Fruit fly (Drosophila melanogaster) whole organism, wandering third instar larva: ENCODE data around the gene U4-U6-60K.
A peak's percentile ranks its signal among the peaks of the same experiment; 100 is the strongest.

Source experiments
- Abd-B ChIP-seq: fragments of >200 bp; optimal IDR thresholded peaks from 2 replicates; lab custom pipeline; 2017; ENCODE audit warnings: missing biosample characterization, missing genetic modification characterization
- CG32264 ChIP-seq: fragments of 200-800 bp; sonication (Bioruptor generic); optimal IDR thresholded peaks from 2 replicates; lab custom pipeline; 2016; ENCODE audit warnings: missing biosample characterization, missing genetic modification characterization
- CG9705 ChIP-seq: fragments of 200-800 bp; sonication (Bioruptor generic); optimal IDR thresholded peaks from 2 replicates; lab custom pipeline; 2018; ENCODE audit warnings: missing biosample characterization, mild to moderate bottlenecking, missing genetic modification characterization
- CrebA ChIP-seq: fragments of 200-800 bp; sonication (Bioruptor generic); optimal IDR thresholded peaks from 2 replicates; lab custom pipeline; 2016; ENCODE audit warnings: missing biosample characterization, mild to moderate bottlenecking, missing genetic modification characterization, borderline replicate concordance
- Dfd ChIP-seq: fragments of >200 bp; optimal IDR thresholded peaks from 2 replicates; lab custom pipeline; 2017; ENCODE audit warnings: missing biosample characterization, missing genetic modification characterization
- Dif ChIP-seq: fragments of 200-275, 200-300 bp; sonication (Bioruptor generic); optimal IDR thresholded peaks from 2 replicates; lab custom pipeline; 2018; ENCODE audit warnings: missing biosample characterization, missing genetic modification characterization; ENCODE audit not compliant: partially characterized antibody
- HLH106 ChIP-seq: fragments of 200-800 bp; optimal IDR thresholded peaks from 3 replicates; lab custom pipeline; 2019; ENCODE audit warnings: missing biosample characterization, mild to moderate bottlenecking, missing genetic modification characterization, moderate library complexity
- Hnf4 ChIP-seq: fragments of 200-800 bp; sonication (Bioruptor generic); optimal IDR thresholded peaks from 2 replicates; lab custom pipeline; 2016; ENCODE audit warnings: missing biosample characterization, mild to moderate bottlenecking, missing genetic modification characterization
- Hr78 ChIP-seq: fragments of >200 bp; optimal IDR thresholded peaks from 2 replicates; lab custom pipeline; 2017; ENCODE audit warnings: missing biosample characterization, missing genetic modification characterization
- Hr83 ChIP-seq: fragments of 200-300 bp; sonication (Bioruptor generic); optimal IDR thresholded peaks from 2 replicates; lab custom pipeline; 2016; ENCODE audit warnings: missing biosample characterization, mild to moderate bottlenecking, missing genetic modification characterization, moderate library complexity; ENCODE audit not compliant: poor library complexity, severe bottlenecking
- Jra ChIP-seq: sonication (Bioruptor generic); optimal IDR thresholded peaks from 2 replicates; lab custom pipeline; 2016; ENCODE audit warnings: missing biosample characterization, missing genetic modification characterization
- Mio ChIP-seq: sonication (Bioruptor generic); optimal IDR thresholded peaks from 2 replicates; lab custom pipeline; 2016; ENCODE audit warnings: missing biosample characterization, missing genetic modification characterization
- N ChIP-seq: fragments of >200 bp; optimal IDR thresholded peaks from 2 replicates; lab custom pipeline; 2018; ENCODE audit warnings: missing biosample characterization, missing external identifiers, missing genetic modification characterization
- Rel ChIP-seq, 2 experiments: fragments of 200-800 bp; sonication (Bioruptor generic) in 1 of 2; optimal IDR thresholded peaks; 2 replicates in 1 of 2; 3 replicates in 1 of 2; lab custom pipeline; 2016 to 2019; ENCODE audit warnings: mild to moderate bottlenecking in 2 of 2, missing biosample characterization in 2 of 2, missing genetic modification characterization in 2 of 2, moderate library complexity in 1 of 2
- Vsx2 ChIP-seq: fragments of 200-300, 225-300 bp; sonication (Bioruptor generic); optimal IDR thresholded peaks from 2 replicates; lab custom pipeline; 2018; ENCODE audit warnings: missing biosample characterization, missing genetic modification characterization; ENCODE audit not compliant: partially characterized antibody
- br ChIP-seq: fragments of 200-800 bp; sonication (Bioruptor generic); optimal IDR thresholded peaks from 2 replicates; lab custom pipeline; 2016; ENCODE audit warnings: missing biosample characterization, missing genetic modification characterization
- brk ChIP-seq: fragments of 200-800 bp; sonication (Bioruptor generic); optimal IDR thresholded peaks from 2 replicates; lab custom pipeline; 2016; ENCODE audit warnings: missing biosample characterization, mild to moderate bottlenecking, missing genetic modification characterization
- dl ChIP-seq, 2 experiments: fragments of 175-275, 200-275 bp in 1 of 2; fragments of 200-275 bp in 1 of 2; sonication (Bioruptor generic); optimal IDR thresholded peaks; lab custom pipeline; 2018; ENCODE audit warnings: mild to moderate bottlenecking in 2 of 2, missing biosample characterization in 2 of 2, missing genetic modification characterization in 2 of 2, moderate library complexity in 2 of 2; ENCODE audit not compliant: partially characterized antibody in 2 of 2, insufficient read depth in 1 of 2
- dmrt93B ChIP-seq: fragments of 200-800 bp; sonication (Bioruptor generic); optimal IDR thresholded peaks from 2 replicates; lab custom pipeline; 2018; ENCODE audit warnings: missing biosample characterization, mild to moderate bottlenecking, missing genetic modification characterization
- fru ChIP-seq: fragments of 200-800 bp; sonication (Bioruptor generic); optimal IDR thresholded peaks from 3 replicates; lab custom pipeline; 2016; ENCODE audit warnings: missing biosample characterization, mild to moderate bottlenecking, missing genetic modification characterization
- jim ChIP-seq: fragments of 175-275, 200-325 bp; sonication (Bioruptor generic); optimal IDR thresholded peaks from 2 replicates; lab custom pipeline; 2016; ENCODE audit warnings: missing biosample characterization, mild to moderate bottlenecking, missing genetic modification characterization
- lola ChIP-seq: fragments of >200 bp; optimal IDR thresholded peaks from 2 replicates; lab custom pipeline; 2017; ENCODE audit warnings: missing biosample characterization, missing genetic modification characterization
- pan ChIP-seq: fragments of >200 bp; optimal IDR thresholded peaks from 2 replicates; lab custom pipeline; 2017
- rgr ChIP-seq: fragments of 200-800 bp; sonication (Bioruptor generic); optimal IDR thresholded peaks from 3 replicates; lab custom pipeline; 2016; ENCODE audit warnings: missing biosample characterization, mild to moderate bottlenecking, missing genetic modification characterization
- sage ChIP-seq: fragments of 200-800 bp; sonication (Bioruptor generic); optimal IDR thresholded peaks from 2 replicates; lab custom pipeline; 2016; ENCODE audit warnings: missing biosample characterization, mild to moderate bottlenecking, missing genetic modification characterization
- sv ChIP-seq: fragments of 200-800 bp; sonication (Bioruptor generic); optimal IDR thresholded peaks from 3 replicates; lab custom pipeline; 2016; ENCODE audit warnings: missing biosample characterization, missing genetic modification characterization
- usp ChIP-seq: fragments of >200 bp; optimal IDR thresholded peaks from 2 replicates; lab custom pipeline; 2017; ENCODE audit warnings: missing biosample characterization, missing genetic modification characterization
- woc ChIP-seq: sonication (Bioruptor generic); optimal IDR thresholded peaks from 2 replicates; lab custom pipeline; 2016; ENCODE audit warnings: missing biosample characterization, mild to moderate bottlenecking, missing genetic modification characterization

Gene U4-U6-60K

dm6 chr3L:17555794-17556193 lies 42.1 kb upstream of the U4-U6-60K start:
- TF ChIP-seq HLH106 (tag; lab: Kevin White, UChicago), result no peak
- no peak for TF ChIP-seq N
- no peak for TF ChIP-seq Jra

DNA sequence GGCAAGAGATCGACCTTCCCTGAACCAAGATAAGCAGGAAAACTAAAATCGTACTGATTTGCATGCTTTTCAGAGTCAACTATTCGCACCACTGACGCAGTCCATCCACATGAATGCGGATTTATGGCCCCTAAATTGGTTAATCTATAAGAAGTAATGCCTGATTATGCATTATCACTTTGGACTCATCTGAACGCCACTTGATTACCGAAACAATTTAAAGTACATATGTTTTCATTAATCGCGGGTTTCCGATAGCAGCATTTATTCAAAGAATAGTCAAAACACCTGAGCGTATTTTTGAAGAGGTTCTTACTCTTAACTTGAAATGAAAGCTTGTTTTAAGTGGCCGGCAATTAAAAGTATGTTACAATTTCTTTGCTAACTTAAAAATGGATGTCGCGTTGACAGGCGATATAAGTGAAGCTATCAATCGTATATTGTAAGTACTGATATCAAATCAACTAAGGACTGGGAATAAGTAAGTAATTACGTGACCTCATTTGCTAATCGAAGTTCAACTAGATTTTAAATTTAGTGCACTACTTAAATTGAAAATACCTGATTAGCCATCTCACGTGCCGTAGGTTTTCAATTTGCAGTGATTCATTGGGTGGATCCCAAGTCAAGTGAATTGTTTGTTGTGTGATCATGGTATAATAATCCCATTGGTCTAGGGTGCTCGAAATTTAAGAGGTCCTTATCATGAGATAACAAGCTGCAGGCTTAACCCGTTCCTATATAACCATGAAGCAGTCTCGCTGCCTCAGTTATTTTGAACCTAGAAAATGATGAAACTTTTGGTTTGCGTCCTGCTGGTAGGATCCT lies 35.6 kb upstream of the U4-U6-60K start, which contains the start of the genes Jon74E and CG7542:
Gene Jon74E, minus strand, starts transcription at position 79 of the 828 bp plus-strand sequence.
Gene CG7542, plus strand, starts transcription at position 778 of the 828 bp plus-strand sequence.
- no peak for TF ChIP-seq dl (GFP tag; optimal IDR thresholded peaks at IDR 0.05; lab: Kevin White, UChicago; ENCODE audit: insufficient read depth in 1 of 2, partially characterized antibody in 2 of 2)
- no peak for TF ChIP-seq lola (GFP tag; lab: Kevin White, UChicago)
- no peak for TF ChIP-seq Hr78 (GFP tag; lab: Kevin White, UChicago)
- no peak for TF ChIP-seq brk (GFP tag; lab: Kevin White, UChicago)
- TF ChIP-seq Mio (GFP tag; lab: Kevin White, UChicago), result no peak
- TF ChIP-seq br (GFP tag; lab: Kevin White, UChicago), result no peak
- TF ChIP-seq Hnf4 (GFP tag; lab: Kevin White, UChicago), result no peak
- no peak for TF ChIP-seq Rel (GFP tag; optimal IDR thresholded peaks at IDR 0.05; lab: Kevin White, UChicago)
- TF ChIP-seq Rel (tag; optimal IDR thresholded peaks at IDR 0.05; lab: Kevin White, UChicago), result no peak
- TF ChIP-seq woc (GFP tag; lab: Kevin White, UChicago), result no peak

- TF ChIP-seq Hr83 (GFP tag; lab: Kevin White, UChicago), result no peak
- no peak for TF ChIP-seq sage (GFP tag; lab: Kevin White, UChicago)
- no peak for TF ChIP-seq Vsx2 (GFP tag; lab: Kevin White, UChicago)
- TF ChIP-seq sv (GFP tag; lab: Kevin White, UChicago), result no peak
Measured at dm6 chr3L:17540004-17540403, 26.3 kb upstream of the U4-U6-60K start.

DNA sequence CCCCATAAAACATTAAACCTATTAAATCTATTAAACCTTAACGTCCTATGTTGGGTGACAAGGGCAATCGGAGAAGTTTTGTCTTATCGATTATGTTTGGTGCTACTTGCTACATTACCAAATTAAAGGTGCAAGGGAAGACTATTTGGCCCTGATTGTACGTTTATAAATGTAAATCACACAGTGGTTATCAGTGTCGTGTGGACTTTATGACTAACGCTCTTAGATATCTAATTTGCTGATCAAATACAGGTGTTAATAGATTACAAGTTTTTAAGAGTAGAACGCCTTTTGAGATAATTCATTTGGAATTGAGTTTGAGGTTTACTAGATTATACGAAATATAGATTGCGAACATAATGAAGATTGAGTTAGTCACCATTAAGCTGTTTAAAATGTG lies 25.2 kb upstream of the U4-U6-60K start:
- TF ChIP-seq Rel (GFP tag; optimal IDR thresholded peaks at IDR 0.05; lab: Kevin White, UChicago) (no peak), Rel (tag; optimal IDR thresholded peaks at IDR 0.05; lab: Kevin White, UChicago) (peak; percentile 72), sage (GFP tag; lab: Kevin White, UChicago) (no peak), CrebA (GFP tag; lab: Kevin White, UChicago) (no peak)

dm6 chr3L:17538250-17538649 lies 24.5 kb upstream of the U4-U6-60K start:
- TF ChIP-seq Mio (GFP tag; lab: Kevin White, UChicago) (no peak), CG32264 (GFP tag; lab: Kevin White, UChicago) (no peak), Abd-B (GFP tag; lab: Kevin White, UChicago) (no peak), HLH106 (tag; lab: Kevin White, UChicago) (no peak), dmrt93B (GFP tag; lab: Kevin White, UChicago) (no peak), fru (GFP tag; lab: Kevin White, UChicago) (no peak), CrebA (GFP tag; lab: Kevin White, UChicago) (no peak), Hr83 (GFP tag; lab: Kevin White, UChicago) (no peak), rgr (GFP tag; lab: Kevin White, UChicago) (no peak), woc (GFP tag; lab: Kevin White, UChicago) (no peak), CG9705 (GFP tag; lab: Kevin White, UChicago) (no peak), Hnf4 (GFP tag; lab: Kevin White, UChicago) (no peak), usp (no peak)

DNA sequence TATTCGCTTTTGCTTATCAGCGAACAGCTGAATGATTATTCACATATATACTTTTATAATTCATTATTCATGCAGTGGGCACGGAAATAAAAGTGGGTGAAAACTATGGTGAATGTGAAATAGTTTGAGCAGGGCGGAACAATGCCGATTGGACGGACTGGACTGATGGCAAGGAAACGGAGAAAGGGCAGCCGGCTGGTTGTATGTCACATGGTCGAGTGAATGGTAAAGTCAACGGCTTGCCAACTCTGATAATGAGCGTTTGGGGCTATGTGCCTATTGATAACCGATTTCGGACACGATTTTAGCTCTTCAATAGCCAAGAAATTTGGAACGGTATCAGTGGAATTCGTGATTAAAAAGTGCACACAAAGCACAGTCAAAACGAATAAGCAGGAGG lies 22.1 kb upstream of the U4-U6-60K start:
- TF ChIP-seq Dfd (no peak), N (no peak), lola (GFP tag; lab: Kevin White, UChicago) (no peak), jim (no peak), pan (lab: Kevin White, UChicago) (no peak), Dif (GFP tag; lab: Kevin White, UChicago) (no peak), Rel (GFP tag; optimal IDR thresholded peaks at IDR 0.05; lab: Kevin White, UChicago) (no peak), Rel (tag; optimal IDR thresholded peaks at IDR 0.05; lab: Kevin White, UChicago) (no peak), Mio (GFP tag; lab: Kevin White, UChicago) (no peak), CG32264 (GFP tag; lab: Kevin White, UChicago) (no peak)
- TF ChIP-seq, all 38 proteins: peak for 0
